Worm (Caenorhabditis elegans) whole organism, mixed stage, embryonic: Measurements from ENCODE around the gene nhr-36.

ENCODE experiments used
- elt-1 ChIP-seq: sonication (generic microtip); optimal IDR thresholded peaks from 2 replicates; lab custom pipeline; 2017; ENCODE audit warnings: missing genetic modification characterization, mild to moderate bottlenecking, missing compliant biosample characterization, antibody characterized with exemption, moderate library complexity, borderline replicate concordance; ENCODE audit not compliant: insufficient read depth
- lin-13 ChIP-seq: fragments of 150-350 bp; optimal IDR thresholded peaks from 2 replicates; lab custom pipeline; 2014; ENCODE audit warnings: missing biosample characterization, missing genetic modification characterization
- nhr-2 ChIP-seq: fragments of 150-350 bp; optimal IDR thresholded peaks from 2 replicates; lab custom pipeline; 2014; ENCODE audit warnings: missing biosample characterization, missing genetic modification characterization
- nhr-237 ChIP-seq: fragments of 150-350 bp; optimal IDR thresholded peaks from 2 replicates; lab custom pipeline; 2014; ENCODE audit warnings: missing biosample characterization, missing genetic modification characterization
- pha-4 ChIP-seq: fragments of 150-350 bp; optimal IDR thresholded peaks from 2 replicates; lab custom pipeline; 2018; ENCODE audit warnings: missing biosample characterization, missing genetic modification reagents, missing genetic modification characterization

ce11 chrV:9243171-9243996 is 18.0 kb downstream of the nhr-36 start, which contains the start of gene glo-4:
- TF ChIP-seq nhr-237 (tag; lab: Kevin White, UChicago): peak; percentile 69
- no peak for TF ChIP-seq elt-1 (tag; lab: Kevin White, UChicago)
- TF ChIP-seq pha-4 (tag; lab: Kevin White, UChicago): no peak
- TF ChIP-seq nhr-2 (tag; lab: Kevin White, UChicago): no peak
- TF ChIP-seq lin-13 (tag; lab: Kevin White, UChicago): peak; percentile 13
